Fruit fly (Drosophila melanogaster) whole organism, prepupa: Measurements from ENCODE around the gene Mcm6.

ENCODE experiments used
- Blimp-1 ChIP-seq: fragments of 200-800 bp; sonication (Bioruptor generic); optimal IDR thresholded peaks from 3 replicates; lab custom pipeline; 2017; ENCODE audit warnings: missing biosample characterization, missing genetic modification characterization, mild to moderate bottlenecking, moderate library complexity, missing genetic modification reagents
- CG10631 ChIP-seq: fragments of 200-800 bp; sonication (Bioruptor generic); optimal IDR thresholded peaks from 2 replicates; lab custom pipeline; 2016; ENCODE audit warnings: missing biosample characterization, missing genetic modification characterization
- CG10669 ChIP-seq: fragments of 200-800 bp; sonication (Bioruptor generic); optimal IDR thresholded peaks from 3 replicates; lab custom pipeline; 2018; ENCODE audit warnings: missing biosample characterization, mild to moderate bottlenecking, missing genetic modification characterization, moderate library complexity
- CG11294 ChIP-seq: fragments of 200-800 bp; sonication (Bioruptor generic); IDR thresholded peaks from 2 replicates; pipeline ENCODE4 v1.3.6; 2022; ENCODE audit warnings: missing biosample characterization, missing genetic modification characterization
- CG11902 ChIP-seq: fragments of 200-800 bp; sonication (Bioruptor generic); optimal IDR thresholded peaks from 3 replicates; lab custom pipeline; 2016; ENCODE audit warnings: missing biosample characterization, missing genetic modification characterization
- CG16779 ChIP-seq: fragments of 200-800 bp; sonication (Bioruptor generic); optimal IDR thresholded peaks from 3 replicates; lab custom pipeline; 2017; ENCODE audit warnings: missing biosample characterization, mild to moderate bottlenecking, missing genetic modification characterization
- CG3032 ChIP-seq: fragments of 200-800 bp; optimal IDR thresholded peaks from 2 replicates; lab custom pipeline; 2019; ENCODE audit warnings: missing biosample characterization, mild to moderate bottlenecking, missing genetic modification characterization, moderate library complexity
- CG31627 ChIP-seq: fragments of 200-800 bp; sonication (Bioruptor generic); optimal IDR thresholded peaks from 3 replicates; lab custom pipeline; 2016; ENCODE audit warnings: missing biosample characterization, missing genetic modification characterization
- CG32006 ChIP-seq: fragments of 200-800 bp; sonication (Bioruptor generic); optimal IDR thresholded peaks from 3 replicates; lab custom pipeline; 2017; ENCODE audit warnings: missing biosample characterization, mild to moderate bottlenecking, missing genetic modification characterization
- CG34406 ChIP-seq: fragments of 200-800 bp; sonication (Bioruptor generic); optimal IDR thresholded peaks from 3 replicates; lab custom pipeline; 2016; ENCODE audit warnings: missing biosample characterization, missing genetic modification characterization
- CG3919 ChIP-seq: fragments of 200-800 bp; sonication (Bioruptor generic); optimal IDR thresholded peaks from 3 replicates; lab custom pipeline; 2016; ENCODE audit warnings: missing biosample characterization, missing genetic modification characterization
- CG4318 ChIP-seq: fragments of 200-800 bp; sonication (Bioruptor generic); optimal IDR thresholded peaks from 3 replicates; lab custom pipeline; 2017; ENCODE audit warnings: missing biosample characterization, mild to moderate bottlenecking, missing genetic modification characterization
- CG6163 ChIP-seq: fragments of 200-800 bp; sonication (Bioruptor generic); IDR thresholded peaks from 3 replicates; pipeline ENCODE4 v1.3.6; 2022; ENCODE audit warnings: missing biosample characterization, missing genetic modification characterization
- CG6276 ChIP-seq: fragments of 200-800 bp; sonication (Bioruptor generic); optimal IDR thresholded peaks from 2 replicates; lab custom pipeline; 2017; ENCODE audit warnings: missing biosample characterization, mild to moderate bottlenecking, missing genetic modification characterization
- CG6808 ChIP-seq: fragments of 200-800 bp; sonication (Bioruptor generic); optimal IDR thresholded peaks from 3 replicates; lab custom pipeline; 2017; ENCODE audit warnings: missing biosample characterization, missing genetic modification characterization, mild to moderate bottlenecking, moderate library complexity, missing genetic modification reagents
- CG6854 ChIP-seq: fragments of 200-800 bp; sonication (Bioruptor generic); optimal IDR thresholded peaks from 2 replicates; lab custom pipeline; 2017; ENCODE audit warnings: missing biosample characterization, mild to moderate bottlenecking, missing genetic modification characterization
- CG7368 ChIP-seq: fragments of 200-800 bp; sonication (Bioruptor generic); optimal IDR thresholded peaks from 3 replicates; lab custom pipeline; 2016; ENCODE audit warnings: missing biosample characterization, missing genetic modification characterization
- CG8119 ChIP-seq: fragments of 200-800 bp; sonication (Bioruptor generic); IDR thresholded peaks from 3 replicates; pipeline ENCODE4 v1.3.6; 2022; ENCODE audit warnings: missing biosample characterization, missing genetic modification characterization
- Eip75B ChIP-seq: fragments of 200-800 bp; sonication (Bioruptor generic); optimal IDR thresholded peaks from 3 replicates; lab custom pipeline; 2016; ENCODE audit warnings: missing biosample characterization, missing genetic modification characterization
- Eip78C ChIP-seq: fragments of 200-800 bp; sonication (Bioruptor generic); peaks from one replicate; lab custom pipeline; 2016; ENCODE audit warnings: missing biosample characterization, missing genetic modification characterization
- Eip93F ChIP-seq: fragments of 200-800 bp; sonication (Bioruptor generic); optimal IDR thresholded peaks from 2 replicates; lab custom pipeline; 2016; ENCODE audit warnings: missing biosample characterization, mild to moderate bottlenecking, missing genetic modification characterization
- Ets96B ChIP-seq: fragments of 200-800 bp; optimal IDR thresholded peaks from 2 replicates; lab custom pipeline; 2019; ENCODE audit warnings: missing biosample characterization, mild to moderate bottlenecking, missing genetic modification characterization, moderate library complexity
- Gug ChIP-seq: fragments of 200-800 bp; sonication (Bioruptor generic); IDR thresholded peaks from 2 replicates; pipeline ENCODE4 v1.3.6; 2022; ENCODE audit warnings: missing biosample characterization, missing genetic modification characterization
- Hr38 ChIP-seq: sonication (Bioruptor generic); optimal IDR thresholded peaks from 2 replicates; lab custom pipeline; 2016; ENCODE audit warnings: missing biosample characterization, missing genetic modification characterization
- Hr39 ChIP-seq: fragments of 200-800 bp; sonication (Bioruptor generic); optimal IDR thresholded peaks from 2 replicates; lab custom pipeline; 2016; ENCODE audit warnings: missing biosample characterization, missing genetic modification characterization
- Hr4 ChIP-seq: fragments of 200-800 bp; sonication (Bioruptor generic); optimal IDR thresholded peaks from 3 replicates; lab custom pipeline; 2016; ENCODE audit warnings: missing biosample characterization, missing genetic modification characterization
- Lpt ChIP-seq: fragments of 200-800 bp; sonication (Bioruptor generic); optimal IDR thresholded peaks from 3 replicates; lab custom pipeline; 2016; ENCODE audit warnings: missing biosample characterization, missing genetic modification characterization
- Met ChIP-seq: fragments of 200-800 bp; sonication (Bioruptor generic); optimal IDR thresholded peaks from 3 replicates; lab custom pipeline; 2016; ENCODE audit warnings: missing biosample characterization, missing genetic modification characterization
- OdsH ChIP-seq: fragments of 200-800 bp; sonication (Bioruptor generic); optimal IDR thresholded peaks from 3 replicates; lab custom pipeline; 2016; ENCODE audit warnings: missing biosample characterization, missing genetic modification characterization
- Smox ChIP-seq: fragments of 200-800 bp; sonication (Bioruptor generic); optimal IDR thresholded peaks from 3 replicates; lab custom pipeline; 2016; ENCODE audit warnings: missing biosample characterization, missing genetic modification characterization
- Sox102F ChIP-seq: fragments of 200-800 bp; sonication (Bioruptor generic); optimal IDR thresholded peaks from 2 replicates; lab custom pipeline; 2016; ENCODE audit warnings: missing biosample characterization, mild to moderate bottlenecking, missing genetic modification characterization
- Sox14 ChIP-seq: fragments of 200-800 bp; sonication (Bioruptor generic); optimal IDR thresholded peaks from 3 replicates; lab custom pipeline; 2016; ENCODE audit warnings: missing biosample characterization, missing genetic modification characterization
- achi ChIP-seq: fragments of 200-800 bp; sonication (Bioruptor generic); optimal IDR thresholded peaks from 3 replicates; lab custom pipeline; 2016; ENCODE audit warnings: missing biosample characterization, missing genetic modification characterization
- acj6 ChIP-seq: fragments of 200-800 bp; sonication (Bioruptor generic); optimal IDR thresholded peaks from 3 replicates; lab custom pipeline; 2016; ENCODE audit warnings: missing biosample characterization, missing genetic modification characterization
- dac ChIP-seq: fragments of 200-800 bp; sonication (Bioruptor generic); optimal IDR thresholded peaks from 2 replicates; lab custom pipeline; 2017; ENCODE audit warnings: missing biosample characterization, mild to moderate bottlenecking, missing genetic modification characterization
- dsx ChIP-seq: fragments of 200-800 bp; optimal IDR thresholded peaks from 3 replicates; lab custom pipeline; 2019; ENCODE audit warnings: missing biosample characterization, mild to moderate bottlenecking, missing genetic modification characterization, moderate library complexity; ENCODE audit not compliant: poor library complexity, severe bottlenecking
- eg ChIP-seq: fragments of 200-800 bp; sonication (Bioruptor generic); IDR thresholded peaks from 3 replicates; pipeline ENCODE4 v1.3.6; 2022; ENCODE audit warnings: missing biosample characterization, missing genetic modification characterization
- esn ChIP-seq: fragments of 200-800 bp; sonication (Bioruptor generic); optimal IDR thresholded peaks from 2 replicates; lab custom pipeline; 2016; ENCODE audit warnings: missing biosample characterization, mild to moderate bottlenecking, missing genetic modification characterization, moderate library complexity
- fd59A ChIP-seq: fragments of 200-800 bp; sonication (Bioruptor generic); optimal IDR thresholded peaks from 2 replicates; lab custom pipeline; 2017; ENCODE audit warnings: missing biosample characterization, mild to moderate bottlenecking, missing genetic modification characterization, missing genetic modification reagents
- fkh ChIP-seq: fragments of 200-800 bp; sonication (Bioruptor generic); optimal IDR thresholded peaks from 3 replicates; lab custom pipeline; 2017; ENCODE audit warnings: missing biosample characterization, mild to moderate bottlenecking, missing genetic modification characterization, moderate library complexity
- lz ChIP-seq: fragments of 200-800 bp; sonication (Bioruptor generic); optimal IDR thresholded peaks from 3 replicates; lab custom pipeline; 2016; ENCODE audit warnings: missing biosample characterization, missing genetic modification characterization
- net ChIP-seq: fragments of 200-800 bp; sonication (Bioruptor generic); optimal IDR thresholded peaks from 3 replicates; lab custom pipeline; 2016; ENCODE audit warnings: missing biosample characterization, missing genetic modification characterization
- pdm3 ChIP-seq: fragments of 200-800 bp; sonication (Bioruptor generic); optimal IDR thresholded peaks from 3 replicates; lab custom pipeline; 2016; ENCODE audit warnings: missing biosample characterization, missing genetic modification characterization
- salr ChIP-seq, 2 experiments: fragments of 200-800 bp; sonication (Bioruptor generic); optimal IDR thresholded peaks; 3 replicates each; lab custom pipeline; 2016 to 2018; ENCODE audit warnings: missing biosample characterization in 2 of 2, missing genetic modification characterization in 2 of 2, mild to moderate bottlenecking in 1 of 2
- spab ChIP-seq: fragments of 200-800 bp; sonication (Bioruptor generic); optimal IDR thresholded peaks from 2 replicates; lab custom pipeline; 2017; ENCODE audit warnings: missing biosample characterization, mild to moderate bottlenecking, missing genetic modification characterization, missing genetic modification reagents
- ss ChIP-seq, 2 experiments: fragments of 200-800 bp; sonication (Bioruptor generic); optimal IDR thresholded peaks; 2 replicates in 1 of 2; 3 replicates in 1 of 2; lab custom pipeline; 2017 to 2018; ENCODE audit warnings: mild to moderate bottlenecking in 2 of 2, missing biosample characterization in 2 of 2, missing genetic modification characterization in 2 of 2, moderate library complexity in 1 of 2
- svp ChIP-seq: fragments of 200-800 bp; sonication (Bioruptor generic); peaks from one replicate; lab custom pipeline; 2016; ENCODE audit warnings: missing biosample characterization, missing genetic modification characterization
- vri ChIP-seq: fragments of 200-800 bp; sonication (Bioruptor generic); optimal IDR thresholded peaks from 3 replicates; lab custom pipeline; 2016; ENCODE audit warnings: missing biosample characterization, mild to moderate bottlenecking, missing genetic modification characterization

Mcm6 gene

DNA sequence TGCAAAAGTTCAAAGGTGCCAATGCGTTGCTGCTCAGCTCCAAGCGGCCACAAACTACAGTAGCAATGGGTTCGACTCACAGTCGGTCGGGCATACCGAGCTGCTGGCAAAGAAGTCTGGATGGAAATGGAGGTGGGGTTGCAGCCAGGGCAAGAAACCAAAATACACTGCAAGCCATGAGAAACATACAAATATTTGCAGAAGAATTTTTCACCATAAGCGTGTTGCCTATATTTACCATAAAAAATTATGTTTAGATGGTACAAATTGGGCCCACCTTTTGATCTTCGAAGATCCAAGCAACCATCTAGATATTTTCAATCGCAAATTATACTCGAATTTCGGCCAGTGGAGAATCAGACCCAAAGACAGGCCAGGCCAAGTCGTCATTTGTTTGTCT, 27.3 kb upstream of the Mcm6 start (continued):
- TF ChIP-seq Blimp-1 (no peak), dsx (peak; percentile 1), net (GFP tag; lab: Kevin White, UChicago) (no peak)

DNA sequence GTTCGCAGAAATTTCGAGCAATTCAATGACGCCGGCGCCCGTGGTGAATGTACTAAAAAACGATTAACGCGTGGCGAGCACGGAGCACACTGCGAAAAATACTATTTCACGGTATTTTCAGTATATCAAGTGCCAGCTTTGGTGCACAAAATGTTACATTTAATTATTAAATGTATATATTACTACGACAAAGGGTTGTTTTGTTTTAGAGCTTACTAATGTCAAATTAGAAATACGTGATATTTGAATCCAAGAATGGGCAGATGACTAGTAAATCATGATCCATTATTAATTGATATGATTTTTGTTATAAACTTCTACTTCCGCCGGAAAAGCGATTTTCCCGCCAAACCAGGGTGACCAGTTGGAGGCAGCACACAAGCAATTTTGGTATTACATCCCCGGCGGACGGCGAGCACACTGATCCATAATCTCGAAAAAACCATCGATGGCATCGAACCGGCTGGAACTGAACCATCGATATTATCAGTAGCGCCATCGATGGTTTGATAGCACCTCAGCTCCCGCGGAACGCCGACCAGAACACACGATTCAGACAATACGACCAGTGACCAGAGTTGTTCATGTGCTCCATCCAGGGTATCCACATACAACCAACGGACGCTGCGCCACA, 19.9 kb upstream of the Mcm6 start, which contains the start of the genes CG3226 and Cdc7:
Gene CG3226 (minus strand): TSS at position 51 of the 634 bp plus-strand sequence.
Gene Cdc7 (plus strand): TSS at position 344 of the 634 bp plus-strand sequence.
- TF ChIP-seq ss (GFP tag; optimal IDR thresholded peaks at IDR 0.05; lab: Kevin White, UChicago) = peak; percentile 64 to 78
- peak; percentile 32 for TF ChIP-seq Ets96B (tag; lab: Kevin White, UChicago)
- peak; percentile 59 for TF ChIP-seq vri
- TF ChIP-seq Hr38 (GFP tag; lab: Kevin White, UChicago) = no peak
- peak; percentile 31 for TF ChIP-seq CG16779 (tag; lab: Kevin White, UChicago)
- peak; percentile 57 for TF ChIP-seq CG10669 (GFP tag; lab: Kevin White, UChicago)
- TF ChIP-seq Hr4 (GFP tag; lab: Kevin White, UChicago) = no peak
- peak; percentile 91 for TF ChIP-seq Eip78C (GFP tag; lab: Kevin White, UChicago)
- TF ChIP-seq Sox14 = peak; percentile 53
- no peak for TF ChIP-seq CG8119 (GFP tag; lab: Robert Waterston, UW)
- TF ChIP-seq CG3032 = peak; percentile 45
- TF ChIP-seq CG6276 = peak; percentile 9
- TF ChIP-seq CG11294 (GFP tag; lab: Robert Waterston, UW) = no peak
- TF ChIP-seq Sox102F (GFP tag; lab: Kevin White, UChicago) = peak; percentile 68
- peak; percentile 50 for TF ChIP-seq lz (GFP tag; lab: Kevin White, UChicago)
- TF ChIP-seq CG34406 (GFP tag; lab: Kevin White, UChicago) = peak; percentile 64
- TF ChIP-seq esn (GFP tag; lab: Kevin White, UChicago) = peak; percentile 76
- peak; percentile 18 for TF ChIP-seq spab (GFP tag; lab: Kevin White, UChicago)
- TF ChIP-seq CG6854 (GFP tag; lab: Kevin White, UChicago) = peak; percentile 66
- peak; percentile 60 for TF ChIP-seq CG7368 (GFP tag; lab: Kevin White, UChicago)
- TF ChIP-seq Hr39 (GFP tag; lab: Kevin White, UChicago) = peak; percentile 30
- TF ChIP-seq acj6 (GFP tag; lab: Kevin White, UChicago) = peak; percentile 67
- TF ChIP-seq Smox = peak; percentile 56
- peak; percentile 61 for TF ChIP-seq svp
- TF ChIP-seq dac (GFP tag; lab: Kevin White, UChicago) = peak; percentile 22
- TF ChIP-seq Gug (GFP tag; lab: Robert Waterston, UW) = no peak
- TF ChIP-seq salr (GFP tag; optimal IDR thresholded peaks at IDR 0.05; lab: Kevin White, UChicago) = peak; percentile 4 to 27
- peak; percentile 50 for TF ChIP-seq CG31627 (GFP tag; lab: Kevin White, UChicago)
- peak; percentile 67 for TF ChIP-seq OdsH (GFP tag; lab: Kevin White, UChicago)
- peak; percentile 35 for TF ChIP-seq fd59A (GFP tag; lab: Kevin White, UChicago)
- peak; percentile 69 for TF ChIP-seq pdm3
- TF ChIP-seq Met = peak; percentile 72
- peak; percentile 58 for TF ChIP-seq Blimp-1
- TF ChIP-seq CG32006 (GFP tag; lab: Kevin White, UChicago) = peak; percentile 42
- peak; percentile 56 for TF ChIP-seq fkh (GFP tag; lab: Kevin White, UChicago)
- peak; percentile 64 for TF ChIP-seq achi (GFP tag; lab: Kevin White, UChicago)
- peak; percentile 74 for TF ChIP-seq CG6808
- TF ChIP-seq Eip75B = peak; percentile 42
- TF ChIP-seq CG4318 (GFP tag; lab: Kevin White, UChicago) = no peak
- TF ChIP-seq dsx = peak; percentile 33
- peak; percentile 46 for TF ChIP-seq CG10631
- peak; percentile 35 for TF ChIP-seq Lpt (GFP tag; lab: Kevin White, UChicago)
- peak; percentile 54; the same call in 1 of the 3 replicates for TF ChIP-seq CG6163 (GFP tag; lab: Robert Waterston, UW)
- no peak for TF ChIP-seq CG11902
- TF ChIP-seq eg (GFP tag; lab: Robert Waterston, UW) = peak; percentile 53; the same call in 1 of the 3 replicates
- peak; percentile 18 for TF ChIP-seq Eip93F (GFP tag; lab: Kevin White, UChicago)
- peak; percentile 64 for TF ChIP-seq CG3919 (GFP tag; lab: Kevin White, UChicago)
- peak; percentile 70 for TF ChIP-seq net (GFP tag; lab: Kevin White, UChicago)
